Worm (Caenorhabditis elegans): ENCODE results near the gene bed-1.
A peak's percentile ranks its signal among the peaks of the same experiment; 100 is the strongest.

bed-1 gene

ce11 chrV:19113639-19114038 lies 11.1 kb downstream of the bed-1 start:
- peak; percentile 99 for TF ChIP-seq T22C8.4 (GFP tag; IDR thresholded peaks at IDR 0.05)

DNA sequence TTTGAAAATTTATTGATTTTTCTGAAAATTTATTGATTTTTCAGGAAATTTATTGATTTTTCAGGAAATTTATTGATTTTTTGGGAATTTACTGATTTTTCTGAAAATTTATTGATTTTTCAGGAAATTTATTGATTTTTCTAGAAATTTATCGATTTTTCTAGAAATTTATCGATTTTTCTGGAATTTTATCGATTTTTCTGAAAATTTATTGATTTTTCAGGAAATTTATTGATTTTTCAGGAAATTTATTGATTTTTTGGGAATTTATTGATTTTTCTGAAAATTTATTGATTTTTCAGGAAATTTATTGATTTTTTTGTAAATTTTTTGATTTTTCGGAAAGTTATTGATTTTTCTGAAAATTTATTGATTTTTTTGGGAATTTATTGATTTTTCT lies 12.1 kb downstream of the bed-1 start:
- TF ChIP-seq T22C8.4 (GFP tag; IDR thresholded peaks at IDR 0.05): peak; percentile 93

ce11 chrV:19107065-19107464 lies 17.7 kb downstream of the bed-1 start:
- TF ChIP-seq tab-1 (GFP tag; IDR thresholded peaks at IDR 0.05): no peak
- no peak for TF ChIP-seq ref-1 (GFP tag; conservative IDR thresholded peaks at IDR 0.05)
- TF ChIP-seq T22C8.4 (GFP tag; IDR thresholded peaks at IDR 0.05): peak; percentile 86
- TF ChIP-seq ztf-29 (GFP tag; IDR thresholded peaks at IDR 0.05): no peak

DNA sequence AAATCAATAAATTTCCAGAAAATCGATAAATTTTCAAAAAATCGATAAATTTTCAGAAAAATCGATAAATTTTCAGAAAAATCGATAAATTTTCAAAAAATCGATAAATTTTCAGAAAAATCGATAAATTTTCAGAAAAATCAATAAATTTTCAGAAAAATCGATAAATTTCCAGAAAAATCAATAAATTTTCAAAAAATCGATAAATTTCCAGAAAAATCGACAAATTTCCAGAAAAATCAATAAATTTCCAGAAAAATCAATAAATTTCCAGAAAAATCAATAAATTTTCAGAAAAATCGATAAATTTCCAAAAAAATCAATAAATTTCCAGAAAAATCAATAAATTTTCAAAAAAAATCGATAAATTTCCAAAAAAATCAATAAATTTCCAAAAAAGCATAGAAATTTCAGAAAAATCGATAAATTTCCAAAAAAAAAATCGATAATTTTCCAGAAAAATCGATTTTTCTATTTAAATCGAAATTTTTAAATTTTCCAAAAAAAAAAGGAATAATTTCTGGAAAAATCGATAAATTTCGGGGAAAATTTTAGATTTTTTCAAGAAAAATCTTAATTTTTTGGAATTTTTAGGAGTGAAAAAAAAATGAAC lies 23.0 kb downstream of the bed-1 start, which contains the start of gene zhp-4:
TSS of gene zhp-4 (minus strand) at position 198 of the 613 bp plus-strand sequence.
- TF ChIP-seq T22C8.4 (GFP tag; IDR thresholded peaks at IDR 0.05): peak; percentile 95

DNA sequence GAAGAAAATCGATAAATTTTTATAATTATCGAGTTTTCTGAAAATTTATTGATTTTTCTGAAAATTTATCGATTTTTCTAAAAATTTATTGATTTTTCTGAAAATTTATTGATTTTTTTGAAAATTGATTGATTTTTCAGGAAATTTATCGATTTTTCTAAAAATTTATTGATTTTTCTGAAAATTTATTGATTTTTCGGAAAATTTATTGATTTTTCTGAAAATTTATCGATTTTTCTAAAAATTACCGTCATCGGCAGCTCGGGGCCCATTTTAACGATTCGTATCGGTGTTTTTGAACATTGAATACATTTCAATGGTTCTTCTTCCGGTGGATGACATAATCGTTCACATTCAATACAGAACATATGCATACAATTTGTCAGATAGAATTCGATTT lies 24.1 kb downstream of the bed-1 start:
- peak; percentile 88 for TF ChIP-seq T22C8.4 (GFP tag; IDR thresholded peaks at IDR 0.05)

ce11 chrV:19100139-19100538 lies 24.6 kb downstream of the bed-1 start:
- TF ChIP-seq T22C8.4 (GFP tag; IDR thresholded peaks at IDR 0.05): peak; percentile 98

- TF ChIP-seq klf-2 (GFP tag; conservative IDR thresholded peaks at IDR 0.05): no peak
- no peak for TF ChIP-seq cog-1 (tag; optimal IDR thresholded peaks at IDR 0.05)
- TF ChIP-seq ztf-29 (GFP tag; IDR thresholded peaks at IDR 0.05): no peak
- TF ChIP-seq T22C8.4 (GFP tag; IDR thresholded peaks at IDR 0.05): peak; percentile 98
These were observed 25.2 kb downstream of the bed-1 start for ce11 chrV:19099504-19099903.

DNA sequence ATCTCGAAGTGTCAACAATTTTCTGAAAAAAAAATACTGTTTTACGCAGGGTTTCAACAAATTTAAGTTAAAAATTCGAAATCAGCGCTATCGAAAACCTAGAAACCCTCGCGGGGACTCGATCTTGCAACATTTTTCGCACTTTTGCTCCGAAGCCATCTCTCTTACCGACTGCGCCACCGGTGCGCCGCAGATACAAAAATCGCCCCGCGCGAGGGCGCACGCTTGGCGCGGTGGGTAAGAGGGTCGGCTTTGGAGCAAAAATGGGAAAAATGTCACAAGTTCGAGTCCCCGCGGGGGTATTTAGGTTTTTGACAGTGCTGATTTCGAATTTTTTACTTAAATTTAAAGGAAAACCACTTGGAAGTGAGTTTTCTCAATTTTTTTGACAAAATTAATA lies 33.8 kb downstream of the bed-1 start:
- TF ChIP-seq ref-1 (GFP tag; conservative IDR thresholded peaks at IDR 0.05): no peak
- TF ChIP-seq ztf-29 (GFP tag; IDR thresholded peaks at IDR 0.05): no peak
- no peak for TF ChIP-seq flt-1 (GFP tag; IDR thresholded peaks at IDR 0.05)
- TF ChIP-seq med-1 (GFP tag; optimal IDR thresholded peaks at IDR 0.05; ENCODE audit: insufficient read depth): no peak
- TF ChIP-seq cog-1 (tag; optimal IDR thresholded peaks at IDR 0.05): no peak
- no peak for TF ChIP-seq klf-2 (GFP tag; conservative IDR thresholded peaks at IDR 0.05)
- TF ChIP-seq T22C8.4 (GFP tag; IDR thresholded peaks at IDR 0.05): no peak
- no peak for TF ChIP-seq ztf-23 (GFP tag; IDR thresholded peaks at IDR 0.05)
- TF ChIP-seq tab-1 (GFP tag; IDR thresholded peaks at IDR 0.05): no peak

DNA sequence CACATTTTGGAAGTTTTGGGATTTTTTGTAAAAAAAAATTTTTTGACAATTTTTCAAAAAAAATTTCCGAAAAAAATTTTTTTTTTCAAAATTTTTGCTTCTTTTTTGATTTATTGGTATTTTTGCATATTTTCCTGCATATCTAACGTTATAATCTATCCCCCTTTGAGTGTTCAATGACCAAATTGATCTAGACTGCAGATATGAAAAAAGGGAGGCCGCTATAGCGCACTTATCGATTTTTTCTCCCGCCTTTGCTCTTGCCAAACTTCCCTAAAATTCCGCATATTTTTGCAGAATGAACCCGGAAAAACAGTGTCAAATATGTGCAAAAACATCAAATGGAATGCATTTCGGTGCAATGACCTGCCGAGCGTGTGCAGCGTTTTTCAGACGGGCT lies 37.3 kb downstream of the bed-1 start, which contains the start of gene nhr-145:
TSS of gene nhr-145 (plus strand) at position 298 of the 400 bp plus-strand sequence.
- TF ChIP-seq T22C8.4 (GFP tag; IDR thresholded peaks at IDR 0.05): peak; percentile 71
- no peak for TF ChIP-seq klf-2 (GFP tag; conservative IDR thresholded peaks at IDR 0.05)
- no peak for TF ChIP-seq flt-1 (GFP tag; IDR thresholded peaks at IDR 0.05)
- no peak for TF ChIP-seq ref-1 (GFP tag; conservative IDR thresholded peaks at IDR 0.05)
- no peak for TF ChIP-seq med-1 (GFP tag; optimal IDR thresholded peaks at IDR 0.05; ENCODE audit: insufficient read depth)
- no peak for TF ChIP-seq tab-1 (GFP tag; IDR thresholded peaks at IDR 0.05)

DNA sequence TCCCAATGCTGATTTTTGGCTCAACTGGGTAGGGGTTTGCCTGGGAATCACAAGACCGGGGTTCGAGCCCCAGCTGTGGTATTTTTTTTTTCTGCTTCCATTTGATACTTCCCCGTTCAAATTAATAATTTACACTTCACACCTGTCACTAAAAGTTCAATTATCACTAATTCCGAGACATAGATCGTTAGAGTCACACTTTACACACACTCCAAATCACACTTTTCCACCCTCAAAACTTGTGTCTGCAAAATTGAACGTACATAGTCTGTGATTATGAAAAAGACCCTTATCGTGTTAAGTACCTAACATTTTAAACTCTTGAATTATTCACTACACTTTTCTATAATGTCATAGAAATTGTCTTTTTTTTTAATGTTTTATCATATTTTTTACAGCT lies 40.9 kb downstream of the bed-1 start:
- TF ChIP-seq cog-1 (tag; optimal IDR thresholded peaks at IDR 0.05): no peak
- TF ChIP-seq T22C8.4 (GFP tag; IDR thresholded peaks at IDR 0.05): no peak
- no peak for TF ChIP-seq ref-1 (GFP tag; conservative IDR thresholded peaks at IDR 0.05)
- no peak for TF ChIP-seq ztf-29 (GFP tag; IDR thresholded peaks at IDR 0.05)

DNA sequence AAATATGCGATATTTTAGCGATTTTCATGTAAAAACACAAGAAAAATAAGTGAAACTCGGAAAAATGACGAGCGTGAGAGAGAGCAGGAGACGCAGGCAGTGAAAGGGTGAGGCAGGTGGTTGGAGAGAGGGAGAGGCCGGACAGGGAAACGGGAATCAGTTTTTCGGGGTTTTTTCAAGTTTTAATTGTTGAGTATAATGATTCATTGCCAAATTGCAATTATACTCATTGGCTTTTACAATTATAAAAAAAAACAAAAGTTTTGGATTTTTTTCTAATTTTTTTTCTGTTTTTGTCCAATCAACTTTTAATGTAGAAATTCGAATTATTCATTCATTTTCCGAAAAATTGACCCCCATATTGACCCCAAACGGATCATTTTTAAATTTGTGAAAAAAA lies 42.2 kb downstream of the bed-1 start, which contains the start of gene nhr-95:
TSS of gene nhr-95 (minus strand) at position 101 of the 400 bp plus-strand sequence.
- TF ChIP-seq ref-1 (GFP tag; conservative IDR thresholded peaks at IDR 0.05) (no peak), ztf-29 (GFP tag; IDR thresholded peaks at IDR 0.05) (no peak), tab-1 (GFP tag; IDR thresholded peaks at IDR 0.05) (no peak), cog-1 (tag; optimal IDR thresholded peaks at IDR 0.05) (no peak), ztf-23 (GFP tag; IDR thresholded peaks at IDR 0.05) (no peak), T22C8.4 (GFP tag; IDR thresholded peaks at IDR 0.05) (no peak), flt-1 (GFP tag; IDR thresholded peaks at IDR 0.05) (no peak), med-1 (GFP tag; optimal IDR thresholded peaks at IDR 0.05; ENCODE audit: insufficient read depth) (no peak), klf-2 (GFP tag; conservative IDR thresholded peaks at IDR 0.05) (no peak)

- TF ChIP-seq tab-1 (GFP tag; IDR thresholded peaks at IDR 0.05) (no peak), T22C8.4 (GFP tag; IDR thresholded peaks at IDR 0.05) (peak; percentile 6; the same call in 1 of the 2 replicates)
These were observed 47.9 kb downstream of the bed-1 start for ce11 chrV:19076835-19077234.
